Worm (Caenorhabditis elegans) whole organism, young adult: Measurements from ENCODE around the gene col-98.
A peak's percentile ranks its signal among the peaks of the same experiment; 100 is the strongest.

Source experiments
- C17E4.6 ChIP-seq: fragments of 200-800 bp; sonication (Bioruptor generic); IDR thresholded peaks from 2 replicates; pipeline ENCODE4 v1.3.6; 2022; ENCODE audit warnings: missing genetic modification reagents, missing genetic modification characterization, missing compliant biosample characterization
- F33H1.4 ChIP-seq: fragments of 200-800 bp; sonication (Bioruptor generic); IDR thresholded peaks from 2 replicates; pipeline ENCODE4 v1.3.6; 2022; ENCODE audit warnings: missing genetic modification reagents, missing genetic modification characterization, missing compliant biosample characterization
- F37B4.10 ChIP-seq: fragments of 200-800 bp; sonication (Bioruptor generic); IDR thresholded peaks from 2 replicates; pipeline ENCODE4 v1.3.6; 2022; ENCODE audit warnings: missing genetic modification characterization, missing compliant biosample characterization
- F39B2.1 ChIP-seq: fragments of 200-800 bp; sonication (Bioruptor generic); IDR thresholded peaks from 2 replicates; pipeline ENCODE4 v1.3.6; 2022; ENCODE audit warnings: missing genetic modification reagents, missing genetic modification characterization, missing compliant biosample characterization
- F49E8.2 ChIP-seq: sonication (generic microtip); optimal IDR thresholded peaks from 3 replicates; lab custom pipeline; 2017; ENCODE audit warnings: missing genetic modification characterization, mild to moderate bottlenecking, missing compliant biosample characterization, antibody characterized with exemption, moderate library complexity; ENCODE audit not compliant: insufficient read depth
- F52B5.7 ChIP-seq: sonication (generic microtip); optimal IDR thresholded peaks from 2 replicates; lab custom pipeline; 2016; ENCODE audit warnings: mild to moderate bottlenecking, missing genetic modification characterization, missing compliant biosample characterization
- F57A8.1 ChIP-seq: fragments of 200-800 bp; sonication (Bioruptor generic); optimal IDR thresholded peaks from 2 replicates; lab custom pipeline; 2018; ENCODE audit warnings: mild to moderate bottlenecking, missing genetic modification characterization, moderate library complexity, missing compliant biosample characterization
- F57C9.4 ChIP-seq: sonication (generic microtip); optimal IDR thresholded peaks from 2 replicates; lab custom pipeline; 2017; ENCODE audit warnings: mild to moderate bottlenecking, missing genetic modification characterization, missing compliant biosample characterization
- K11D2.4 ChIP-seq: fragments of 200-800 bp; sonication (Bioruptor generic); IDR thresholded peaks from 2 replicates; pipeline ENCODE4 v1.3.6; 2022; ENCODE audit warnings: missing genetic modification reagents, missing genetic modification characterization, missing compliant biosample characterization
- Y53G8AR.9 ChIP-seq: fragments of 200-800 bp; sonication (Bioruptor generic); conservative IDR thresholded peaks from 2 replicates; pipeline ENCODE4 v1.3.6; 2022; ENCODE audit warnings: missing genetic modification reagents, missing genetic modification characterization, missing compliant biosample characterization
- aptf-2 ChIP-seq: fragments of 200-800 bp; sonication (Bioruptor generic); conservative IDR thresholded peaks from 2 replicates; pipeline ENCODE4 v1.3.6; 2022; ENCODE audit warnings: missing genetic modification reagents, missing genetic modification characterization, missing compliant biosample characterization
- bed-1 ChIP-seq: fragments of 200-800 bp; sonication (Bioruptor generic); IDR thresholded peaks from 2 replicates; pipeline ENCODE4 v1.3.6; 2022; ENCODE audit warnings: missing genetic modification reagents, missing genetic modification characterization, missing compliant biosample characterization
- ceh-91 ChIP-seq: fragments of 200-800 bp; sonication (Bioruptor generic); IDR thresholded peaks from 2 replicates; pipeline ENCODE4 v1.3.6; 2022; ENCODE audit warnings: missing genetic modification reagents, missing genetic modification characterization, missing compliant biosample characterization
- chd-7 ChIP-seq: sonication (generic microtip); optimal IDR thresholded peaks from 2 replicates; lab custom pipeline; 2016; ENCODE audit warnings: mild to moderate bottlenecking, missing genetic modification characterization, moderate library complexity, missing compliant biosample characterization
- dpl-1 ChIP-seq: fragments of 150-350 bp; optimal IDR thresholded peaks from 2 replicates; lab custom pipeline; 2014; ENCODE audit warnings: missing biosample characterization, missing genetic modification reagents, missing genetic modification characterization
- efl-1 ChIP-seq: fragments of 150-350 bp; optimal IDR thresholded peaks from 2 replicates; lab custom pipeline; 2014; ENCODE audit warnings: missing biosample characterization, missing genetic modification reagents, missing genetic modification characterization
- egrh-3 ChIP-seq: fragments of 200-800 bp; sonication (Bioruptor generic); IDR thresholded peaks from 2 replicates; pipeline ENCODE4 v1.3.6; 2022; ENCODE audit warnings: missing genetic modification reagents, missing genetic modification characterization, missing compliant biosample characterization
- ekl-4 ChIP-seq: fragments of 200-800 bp; sonication (Bioruptor generic); IDR thresholded peaks from 2 replicates; pipeline ENCODE4 v1.3.6; 2022; ENCODE audit warnings: missing genetic modification reagents, missing genetic modification characterization, missing compliant biosample characterization
- ets-4 ChIP-seq: fragments of 200-800 bp; sonication (Bioruptor generic); optimal IDR thresholded peaks from 2 replicates; lab custom pipeline; 2018; ENCODE audit warnings: mild to moderate bottlenecking, missing genetic modification characterization, missing compliant biosample characterization
- fkh-3 ChIP-seq: sonication (generic microtip); optimal IDR thresholded peaks from 2 replicates; lab custom pipeline; 2016; ENCODE audit warnings: mild to moderate bottlenecking, missing genetic modification characterization, missing compliant biosample characterization
- gei-17 ChIP-seq: fragments of 200-800 bp; sonication (Bioruptor generic); optimal IDR thresholded peaks from 2 replicates; lab custom pipeline; 2018; ENCODE audit warnings: mild to moderate bottlenecking, missing genetic modification characterization, missing compliant biosample characterization
- him-1 ChIP-seq: sonication (generic microtip); optimal IDR thresholded peaks from 2 replicates; lab custom pipeline; 2016; ENCODE audit warnings: missing genotype, missing genetic modification reagents, missing genetic modification characterization, missing compliant biosample characterization
- hlh-26 ChIP-seq: fragments of 200-800 bp; sonication (Bioruptor generic); conservative IDR thresholded peaks from 2 replicates; pipeline ENCODE4 v1.3.6; 2022; ENCODE audit warnings: missing genetic modification reagents, missing genetic modification characterization, missing compliant biosample characterization
- hrde-1 ChIP-seq: sonication (generic microtip); optimal IDR thresholded peaks from 2 replicates; lab custom pipeline; 2016; ENCODE audit warnings: missing genetic modification characterization, mild to moderate bottlenecking, missing compliant biosample characterization, moderate library complexity, missing genotype, missing genetic modification reagents, borderline replicate concordance
- hsf-1 ChIP-seq: fragments of 200-800 bp; sonication (Bioruptor generic); IDR thresholded peaks from 2 replicates; pipeline ENCODE4 v1.3.6; 2022; ENCODE audit warnings: missing genetic modification reagents, missing genetic modification characterization, missing compliant biosample characterization
- lag-1 ChIP-seq: fragments of 200-800 bp; sonication (Bioruptor generic); IDR thresholded peaks from 2 replicates; pipeline ENCODE4 v1.3.6; 2022; ENCODE audit warnings: missing genetic modification reagents, missing genetic modification characterization, missing compliant biosample characterization
- let-607 ChIP-seq, 2 experiments: fragments of 200-800 bp in 1 of 2; sonication (Bioruptor generic) in 1 of 2; sonication (generic microtip) in 1 of 2; optimal IDR thresholded peaks; 2 replicates each; lab custom pipeline; 2016 to 2018; ENCODE audit warnings: mild to moderate bottlenecking in 2 of 2, missing compliant biosample characterization in 2 of 2, missing genetic modification characterization in 2 of 2, moderate library complexity in 2 of 2, missing genotype in 1 of 2
- lin-26 ChIP-seq: fragments of 200-800 bp; sonication (Bioruptor generic); IDR thresholded peaks from 2 replicates; pipeline ENCODE4 v1.3.6; 2022; ENCODE audit warnings: missing genetic modification reagents, missing genetic modification characterization, missing compliant biosample characterization
- lin-35 ChIP-seq, 3 experiments: fragments of 150-350 bp in 2 of 3; sonication (generic microtip) in 1 of 3; optimal IDR thresholded peaks; 2 replicates each; lab custom pipeline; 2014 to 2018; ENCODE audit warnings: missing biosample characterization in 3 of 3, missing genetic modification characterization in 3 of 3, missing genetic modification reagents in 3 of 3
- lin-54 ChIP-seq: fragments of 200-800 bp; sonication (Bioruptor generic); optimal IDR thresholded peaks from 2 replicates; lab custom pipeline; 2018; ENCODE audit warnings: mild to moderate bottlenecking, missing genetic modification characterization, missing compliant biosample characterization
- lsy-27 ChIP-seq: sonication (generic microtip); optimal IDR thresholded peaks from 2 replicates; lab custom pipeline; 2017; ENCODE audit warnings: missing genetic modification characterization, mild to moderate bottlenecking, missing compliant biosample characterization, antibody characterized with exemption, missing genotype, borderline replicate concordance; ENCODE audit not compliant: insufficient read depth
- madf-8 ChIP-seq: fragments of 200-800 bp; sonication (Bioruptor generic); conservative IDR thresholded peaks from 2 replicates; pipeline ENCODE4 v1.3.6; 2022; ENCODE audit warnings: missing genetic modification reagents, missing genetic modification characterization, missing compliant biosample characterization
- mes-4 ChIP-seq: sonication (generic microtip); optimal IDR thresholded peaks from 2 replicates; lab custom pipeline; 2016; ENCODE audit warnings: missing genotype, missing genetic modification characterization, missing compliant biosample characterization
- mxl-1 ChIP-seq: sonication (generic microtip); optimal IDR thresholded peaks from 2 replicates; lab custom pipeline; 2016; ENCODE audit warnings: missing genetic modification characterization, missing compliant biosample characterization
- nfya-1 ChIP-seq: sonication (generic microtip); optimal IDR thresholded peaks from 2 replicates; lab custom pipeline; 2017; ENCODE audit warnings: antibody characterized with exemption, missing compliant biosample characterization, missing genetic modification characterization, borderline replicate concordance; ENCODE audit not compliant: insufficient read depth
- nfyb-1 ChIP-seq: fragments of 200-800 bp; sonication (Bioruptor generic); IDR thresholded peaks from 2 replicates; pipeline ENCODE4 v1.3.6; 2022; ENCODE audit warnings: missing genetic modification reagents, missing genetic modification characterization, missing compliant biosample characterization
- nhr-90 ChIP-seq: sonication (generic microtip); optimal IDR thresholded peaks from 2 replicates; lab custom pipeline; 2016; ENCODE audit warnings: missing genotype, mild to moderate bottlenecking, missing genetic modification characterization, missing compliant biosample characterization
- pha-4 ChIP-seq: fragments of 150-350 bp; sonication (generic microtip); optimal IDR thresholded peaks from 2 replicates; lab custom pipeline; 2014; ENCODE audit warnings: missing biosample characterization, missing genetic modification reagents, missing genetic modification characterization
- snpc-4 ChIP-seq, 5 experiments: fragments of 150-350 bp in 1 of 5; sonication (generic microtip) in 4 of 5; optimal IDR thresholded peaks; 2 replicates each; lab custom pipeline; 2014 to 2018; ENCODE audit warnings: missing genetic modification characterization in 5 of 5, missing biosample characterization in 3 of 5, antibody characterized with exemption in 2 of 5, mild to moderate bottlenecking in 2 of 5, missing compliant biosample characterization in 2 of 5, missing genotype in 2 of 5, moderate library complexity in 2 of 5, missing genetic modification reagents in 1 of 5
- tbp1 ChIP-seq: fragments of 200-800 bp; sonication (Bioruptor generic); optimal IDR thresholded peaks from 2 replicates; lab custom pipeline; 2018; ENCODE audit warnings: mild to moderate bottlenecking, missing genetic modification characterization, missing compliant biosample characterization
- xnd-1 ChIP-seq: sonication (generic microtip); optimal IDR thresholded peaks from 2 replicates; lab custom pipeline; 2016; ENCODE audit warnings: missing genotype, missing genetic modification reagents, missing genetic modification characterization, missing compliant biosample characterization
- zim-3 ChIP-seq: sonication (generic microtip); optimal IDR thresholded peaks from 2 replicates; lab custom pipeline; 2017; ENCODE audit warnings: mild to moderate bottlenecking, missing genetic modification characterization, moderate library complexity, missing compliant biosample characterization
- ztf-25 ChIP-seq: fragments of 200-800 bp; sonication (Bioruptor generic); IDR thresholded peaks from 2 replicates; pipeline ENCODE4 v1.3.6; 2022; ENCODE audit warnings: missing genetic modification reagents, missing genetic modification characterization, missing compliant biosample characterization
- ztf-6 ChIP-seq: fragments of 200-800 bp; sonication (Bioruptor generic); IDR thresholded peaks from 2 replicates; pipeline ENCODE4 v1.3.6; 2022; ENCODE audit warnings: missing genetic modification reagents, missing genetic modification characterization, missing compliant biosample characterization

Gene col-98

DNA sequence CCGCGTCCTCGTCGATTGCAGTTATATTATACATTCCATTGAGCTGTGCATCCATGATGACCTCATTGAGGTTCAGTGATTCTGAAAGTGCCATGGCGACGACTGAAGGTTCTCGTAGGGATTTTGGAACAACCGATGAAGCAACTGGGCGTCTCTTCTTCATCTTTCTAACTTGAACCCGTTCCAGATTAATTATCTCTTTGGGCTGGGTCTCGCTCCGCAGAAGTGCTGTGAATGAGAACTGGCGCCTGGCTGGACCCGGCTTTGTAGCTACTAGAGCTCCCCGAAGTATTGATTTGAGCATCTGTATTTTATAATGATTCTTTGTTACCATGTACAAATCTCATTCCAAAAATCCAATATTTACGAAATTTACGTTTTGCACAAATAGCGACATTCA is 41.2 kb upstream of the col-98 start, which contains the start of gene ZK1010.2 (continued):
- TF ChIP-seq nfyb-1: no peak
- TF ChIP-seq hlh-26 (GFP tag; lab: Robert Waterston, UW): no peak
- no peak for TF ChIP-seq ztf-25
- TF ChIP-seq egrh-3 (GFP tag; lab: Robert Waterston, UW): no peak
- no peak for TF ChIP-seq lin-26 (GFP tag; lab: Robert Waterston, UW)
- TF ChIP-seq mxl-1 (tag; lab: Kevin White, UChicago): no peak
- TF ChIP-seq aptf-2 (GFP tag; lab: Robert Waterston, UW): no peak
- no peak for TF ChIP-seq lsy-27 (tag; lab: Kevin White, UChicago)
- TF ChIP-seq F39B2.1 (GFP tag; lab: Robert Waterston, UW): no peak
- peak; percentile 74 for TF ChIP-seq ekl-4 (GFP tag; lab: Robert Waterston, UW)
- TF ChIP-seq lin-54: peak; percentile 78
- TF ChIP-seq ets-4 (GFP tag; lab: Kevin White, UChicago): no peak
- no peak for TF ChIP-seq madf-8 (GFP tag; lab: Robert Waterston, UW)
- peak in 1 of 3 experiments; percentile 6 for TF ChIP-seq lin-35 (GFP tag; optimal IDR thresholded peaks at IDR 0.05; lab: Kevin White, UChicago)
- TF ChIP-seq efl-1 (GFP tag; lab: Kevin White, UChicago): no peak
- TF ChIP-seq, all 124 proteins: peak for 29

DNA sequence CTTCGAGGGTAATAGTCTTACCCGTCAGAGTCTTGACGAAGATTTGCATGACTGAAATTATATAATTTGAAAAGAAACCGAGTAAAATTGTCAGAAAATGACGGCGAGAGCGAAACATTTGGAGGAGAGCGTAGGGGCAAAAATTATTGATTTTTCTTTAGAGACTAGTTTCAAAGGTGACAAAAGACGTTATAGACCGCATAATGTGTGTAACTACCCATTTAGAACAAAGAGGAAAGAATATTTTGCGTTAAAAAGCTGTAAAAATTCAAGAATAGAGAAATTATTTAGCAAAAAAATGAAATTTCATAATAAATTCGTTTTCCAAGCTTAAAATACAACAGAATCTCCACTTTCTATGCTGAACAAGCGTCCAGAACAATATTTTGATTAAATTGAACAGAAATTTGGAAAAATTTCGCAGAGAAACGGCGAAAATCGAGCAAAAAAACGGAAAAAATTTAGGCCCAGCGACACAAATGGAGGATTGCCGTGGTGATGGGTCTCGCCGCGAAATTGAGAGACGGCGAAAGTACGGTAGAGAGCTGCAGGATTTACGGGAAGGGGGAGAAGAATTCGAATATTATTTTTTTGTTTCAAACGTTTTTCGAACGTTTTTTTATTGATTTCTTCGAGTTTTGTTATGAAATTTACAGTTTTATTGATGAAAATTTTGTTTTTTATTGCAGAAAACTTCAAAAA is 40.2 kb upstream of the col-98 start, which contains the start of the genes ubq-2 and frg-1:
Gene ubq-2 (minus strand): TSS at position 51 of the 702 bp plus-strand sequence.
Gene frg-1 (plus strand): TSS at position 690 of the 702 bp plus-strand sequence.
- TF ChIP-seq lin-35 (GFP tag; optimal IDR thresholded peaks at IDR 0.05; lab: Kevin White, UChicago) (peak in 2 of 3 experiments; percentile 22 to 70), ets-4 (GFP tag; lab: Kevin White, UChicago) (no peak), mes-4 (tag; lab: Kevin White, UChicago) (no peak), bed-1 (no peak), Y53G8AR.9 (peak; percentile 77), tbp1 (GFP tag; lab: Kevin White, UChicago) (peak; percentile 66), mxl-1 (tag; lab: Kevin White, UChicago) (no peak), F52B5.7 (tag; lab: Kevin White, UChicago) (no peak), hsf-1 (GFP tag; lab: Robert Waterston, UW) (no peak), lag-1 (no peak), lin-26 (GFP tag; lab: Robert Waterston, UW) (no peak), xnd-1 (tag; lab: Kevin White, UChicago) (peak; percentile 64), F37B4.10 (GFP tag; lab: Robert Waterston, UW) (no peak), ceh-91 (peak; percentile 60), him-1 (tag; lab: Kevin White, UChicago) (peak; percentile 51), zim-3 (tag; lab: Kevin White, UChicago) (no peak), nfya-1 (tag; lab: Kevin White, UChicago) (no peak), F57C9.4 (tag; lab: Kevin White, UChicago) (no peak), gei-17 (GFP tag; lab: Kevin White, UChicago) (peak; percentile 57), hlh-26 (GFP tag; lab: Robert Waterston, UW) (no peak), chd-7 (peak; percentile 4), F33H1.4 (GFP tag; lab: Robert Waterston, UW) (peak; percentile 98), fkh-3 (no peak), hrde-1 (no peak), C17E4.6 (GFP tag; lab: Robert Waterston, UW) (peak; percentile 36; the same call in 1 of the 2 replicates), ztf-6 (GFP tag; lab: Robert Waterston, UW) (no peak), K11D2.4 (GFP tag; lab: Robert Waterston, UW) (peak; percentile 77), dpl-1 (GFP tag; lab: Kevin White, UChicago) (peak; percentile 65), F57A8.1 (GFP tag; lab: Kevin White, UChicago) (no peak), snpc-4 (GFP tag; optimal IDR thresholded peaks at IDR 0.05; lab: Kevin White, UChicago) (peak; percentile 35), snpc-4 (tag; optimal IDR thresholded peaks at IDR 0.05; lab: Kevin White, UChicago) (peak; percentile 3 to 56 (median 41)), F49E8.2 (tag; lab: Kevin White, UChicago) (peak; percentile 72), let-607 (tag; optimal IDR thresholded peaks at IDR 0.05; lab: Kevin White, UChicago) (peak in 1 of 2 experiments; percentile 67), nhr-90 (no peak), ekl-4 (GFP tag; lab: Robert Waterston, UW) (peak; percentile 67), pha-4 (tag; lab: Kevin White, UChicago) (peak; percentile 60)
